Worm (Caenorhabditis elegans) whole organism, L3 larva: ENCODE results near the gene ZK1098.2.

Source experiments
- ZK546.5 ChIP-seq: sonication (generic microtip); optimal IDR thresholded peaks from 2 replicates; lab custom pipeline; 2017; ENCODE audit warnings: missing biosample characterization, missing genetic modification characterization
- ceh-16 ChIP-seq: sonication (generic microtip); optimal IDR thresholded peaks from 2 replicates; lab custom pipeline; 2017; ENCODE audit warnings: missing biosample characterization, missing genetic modification characterization
- ceh-28 ChIP-seq: fragments of 150-350 bp; optimal IDR thresholded peaks from 2 replicates; lab custom pipeline; 2014; ENCODE audit warnings: missing biosample characterization, missing genetic modification reagents, missing genetic modification characterization
- ceh-82 ChIP-seq: fragments of 150-350 bp; optimal IDR thresholded peaks from 2 replicates; lab custom pipeline; 2014; ENCODE audit warnings: missing biosample characterization, missing genetic modification characterization
- daf-12 ChIP-seq: fragments of 150-350 bp; optimal IDR thresholded peaks from 2 replicates; lab custom pipeline; 2014; ENCODE audit warnings: missing biosample characterization, missing genetic modification reagents, missing genetic modification characterization
- egl-27 ChIP-seq: sonication (generic microtip); optimal IDR thresholded peaks from 4 replicates; lab custom pipeline; 2017; ENCODE audit warnings: missing biosample characterization, missing genetic modification reagents, missing genetic modification characterization
- egl-5 ChIP-seq: fragments of 150-350 bp; optimal IDR thresholded peaks from 2 replicates; lab custom pipeline; 2017; ENCODE audit warnings: missing biosample characterization, missing genetic modification reagents, missing genetic modification characterization, inconsistent platforms
- elt-1 ChIP-seq: fragments of 150-350 bp; optimal IDR thresholded peaks from 2 replicates; lab custom pipeline; 2014; ENCODE audit warnings: missing biosample characterization, missing genetic modification characterization
- elt-3 ChIP-seq, 3 experiments: fragments of 150-350 bp in 1 of 3; sonication (generic microtip) in 2 of 3; optimal IDR thresholded peaks; 2 replicates in 2 of 3; 4 replicates in 1 of 3; lab custom pipeline; 2014 to 2017; ENCODE audit warnings: missing biosample characterization in 3 of 3, missing genetic modification characterization in 3 of 3
- eor-1 ChIP-seq, 2 experiments: fragments of 150-350 bp; optimal IDR thresholded peaks; 2 replicates each; lab custom pipeline; 2014 to 2018; ENCODE audit warnings: missing biosample characterization in 2 of 2, missing genetic modification characterization in 2 of 2
- fkh-2 ChIP-seq: fragments of 150-350 bp; optimal IDR thresholded peaks from 2 replicates; lab custom pipeline; 2014; ENCODE audit warnings: missing biosample characterization, missing genetic modification reagents, missing genetic modification characterization
- hmg-11 ChIP-seq: sonication (generic microtip); optimal IDR thresholded peaks from 2 replicates; lab custom pipeline; 2016; ENCODE audit warnings: missing genetic modification characterization, missing compliant biosample characterization
- lin-15B ChIP-seq: fragments of 150-350 bp; optimal IDR thresholded peaks from 2 replicates; lab custom pipeline; 2014; ENCODE audit warnings: missing biosample characterization, missing genetic modification characterization
- lin-39 ChIP-seq: fragments of 150-350 bp; optimal IDR thresholded peaks from 2 replicates; lab custom pipeline; 2018; ENCODE audit warnings: missing biosample characterization, missing genetic modification reagents, missing genetic modification characterization
- mdl-1 ChIP-seq: fragments of 150-350 bp; optimal IDR thresholded peaks from 2 replicates; lab custom pipeline; 2014; ENCODE audit warnings: missing biosample characterization, missing genetic modification characterization
- nfya-1 ChIP-seq: sonication (generic microtip); optimal IDR thresholded peaks from 2 replicates; lab custom pipeline; 2017; ENCODE audit warnings: missing genetic modification characterization, mild to moderate bottlenecking, missing compliant biosample characterization, antibody characterized with exemption, moderate library complexity; ENCODE audit not compliant: insufficient read depth
- nhr-11 ChIP-seq: fragments of 150-350 bp; optimal IDR thresholded peaks from 2 replicates; lab custom pipeline; 2014; ENCODE audit warnings: missing biosample characterization, missing genetic modification characterization
- nhr-12 ChIP-seq: fragments of 150-350 bp; optimal IDR thresholded peaks from 2 replicates; lab custom pipeline; 2014; ENCODE audit warnings: missing biosample characterization, missing genetic modification characterization
- nhr-23 ChIP-seq: fragments of 150-350 bp; optimal IDR thresholded peaks from 2 replicates; lab custom pipeline; 2014; ENCODE audit warnings: missing biosample characterization, missing genetic modification reagents, missing genetic modification characterization
- nhr-25 ChIP-seq: sonication (generic microtip); optimal IDR thresholded peaks from 2 replicates; lab custom pipeline; 2017; ENCODE audit warnings: missing biosample characterization, missing genetic modification characterization
- nhr-28 ChIP-seq: fragments of 150-350 bp; optimal IDR thresholded peaks from 2 replicates; lab custom pipeline; 2014; ENCODE audit warnings: missing biosample characterization, missing genetic modification characterization
- nhr-43 ChIP-seq: sonication (generic microtip); optimal IDR thresholded peaks from 2 replicates; lab custom pipeline; 2016; ENCODE audit warnings: mild to moderate bottlenecking, missing genetic modification characterization, missing compliant biosample characterization; ENCODE audit not compliant: poor library complexity, severe bottlenecking
- nhr-67 ChIP-seq: fragments of 150-350 bp; optimal IDR thresholded peaks from 2 replicates; lab custom pipeline; 2014; ENCODE audit warnings: missing biosample characterization, missing genetic modification characterization
- nhr-76 ChIP-seq: fragments of 150-350 bp; sonication (generic microtip); optimal IDR thresholded peaks from 5 replicates; lab custom pipeline; 2014; ENCODE audit warnings: missing biosample characterization, missing genetic modification characterization
- nhr-77 ChIP-seq: fragments of 150-350 bp; optimal IDR thresholded peaks from 2 replicates; lab custom pipeline; 2014; ENCODE audit warnings: missing biosample characterization, missing genetic modification characterization
- pha-4 ChIP-seq: fragments of 150-350 bp; optimal IDR thresholded peaks from 2 replicates; lab custom pipeline; 2014; ENCODE audit warnings: missing biosample characterization, missing genetic modification reagents, missing genetic modification characterization
- pqm-1 ChIP-seq: fragments of 150-350 bp; optimal IDR thresholded peaks from 2 replicates; lab custom pipeline; 2017; ENCODE audit warnings: missing biosample characterization, missing genetic modification characterization, inconsistent platforms
- sea-2 ChIP-seq: fragments of 150-350 bp; sonication (generic microtip); optimal IDR thresholded peaks from 4 replicates; lab custom pipeline; 2014; ENCODE audit warnings: missing biosample characterization, missing genetic modification reagents, missing genetic modification characterization
- skn-1 ChIP-seq: fragments of 150-350 bp; optimal IDR thresholded peaks from 2 replicates; lab custom pipeline; 2014; ENCODE audit warnings: missing biosample characterization, missing genetic modification characterization
- snpc-4 ChIP-seq: fragments of 150-350 bp; optimal IDR thresholded peaks from 2 replicates; lab custom pipeline; 2014; ENCODE audit warnings: missing biosample characterization, missing genetic modification characterization
- tbx-2 ChIP-seq: sonication (generic microtip); optimal IDR thresholded peaks from 2 replicates; lab custom pipeline; 2016; ENCODE audit warnings: mild to moderate bottlenecking, missing genetic modification characterization, missing compliant biosample characterization
- unc-39 ChIP-seq: sonication (generic microtip); optimal IDR thresholded peaks from 4 replicates; lab custom pipeline; 2017; ENCODE audit warnings: missing biosample characterization, missing genetic modification characterization
- unc-62 ChIP-seq: fragments of 150-350 bp; sonication (generic microtip); optimal IDR thresholded peaks from 4 replicates; lab custom pipeline; 2014; ENCODE audit warnings: missing biosample characterization, missing genetic modification reagents, missing genetic modification characterization
- ztf-11 ChIP-seq: fragments of 150-350 bp; optimal IDR thresholded peaks from 2 replicates; lab custom pipeline; 2014; ENCODE audit warnings: missing biosample characterization, missing genetic modification characterization

ZK1098.2 gene

DNA sequence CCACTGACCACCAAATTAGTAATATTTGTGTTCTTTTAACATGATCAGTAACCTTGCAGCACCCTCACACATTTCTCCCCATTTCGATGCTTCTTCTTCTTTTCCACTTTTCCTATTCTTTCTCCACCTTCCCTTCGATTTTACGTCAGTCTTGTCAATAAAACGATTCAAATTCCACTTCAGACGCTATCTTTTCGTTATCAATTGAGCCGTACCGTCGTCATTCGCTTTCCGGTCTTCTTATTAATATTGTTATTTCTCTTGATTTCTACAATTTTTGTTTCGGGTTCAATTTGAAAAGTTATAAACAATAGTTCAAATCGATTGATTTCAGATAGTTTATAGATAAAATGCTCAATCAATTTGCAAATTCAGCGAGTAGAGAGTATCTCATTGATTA lies 41.5 kb upstream of the ZK1098.2 start (continued):
- peak; percentile 7 for TF ChIP-seq ceh-28 (tag; lab: Kevin White, UChicago)
- peak; percentile 72 for TF ChIP-seq pha-4 (tag; lab: Kevin White, UChicago)

DNA sequence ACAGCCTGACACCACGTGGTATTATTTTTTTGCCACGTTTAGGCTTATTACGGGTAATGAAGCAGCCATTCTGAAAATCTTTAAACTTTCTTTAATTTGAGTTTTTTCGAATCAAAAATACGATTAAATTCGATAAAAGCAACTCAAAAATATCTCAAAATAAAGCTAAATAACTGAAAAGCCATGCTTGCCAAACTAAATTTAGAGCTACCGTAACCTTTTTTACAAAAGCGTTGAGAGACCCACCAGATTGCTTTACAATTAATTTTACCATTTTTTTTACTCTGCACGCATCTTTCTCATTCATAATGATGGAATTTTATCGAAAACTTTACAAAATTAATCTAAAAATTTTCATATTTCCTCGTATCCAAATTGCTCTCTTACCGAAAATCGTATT lies 40.9 kb upstream of the ZK1098.2 start:
- TF ChIP-seq egl-27 (tag; lab: Kevin White, UChicago), result no peak

DNA sequence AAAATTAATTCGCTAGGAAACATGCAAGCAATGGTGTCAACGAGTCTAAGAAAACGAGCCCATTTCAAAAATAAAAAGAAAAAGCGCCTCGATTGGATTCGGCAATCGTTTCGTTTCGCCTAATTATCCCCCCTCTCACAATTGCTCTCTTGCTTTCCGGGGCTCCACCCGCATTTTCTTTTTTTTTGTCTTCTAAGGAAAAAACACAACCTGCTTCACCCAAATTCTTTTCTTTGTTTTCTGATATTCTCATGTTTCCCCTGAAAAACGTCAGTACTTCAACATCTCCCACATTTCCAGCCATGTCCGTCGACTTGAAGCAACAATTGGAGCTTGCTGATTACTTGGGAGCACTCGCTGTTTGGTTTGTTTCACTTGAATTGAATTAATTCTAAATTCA lies 40.5 kb upstream of the ZK1098.2 start, which contains the start of gene nlp-36:
TSS of gene nlp-36 (plus strand) at position 301 of the 400 bp plus-strand sequence.
- TF ChIP-seq nhr-76 (tag; lab: Kevin White, UChicago) (no peak), nhr-11 (tag; lab: Kevin White, UChicago) (no peak), fkh-2 (tag; lab: Kevin White, UChicago) (no peak), unc-62 (GFP tag; lab: Kevin White, UChicago) (no peak), elt-3 (tag; optimal IDR thresholded peaks at IDR 0.05; lab: Kevin White, UChicago) (no peak), skn-1 (tag; lab: Kevin White, UChicago) (no peak), mdl-1 (tag; lab: Kevin White, UChicago) (no peak), ZK546.5 (tag; lab: Kevin White, UChicago) (no peak), egl-27 (tag; lab: Kevin White, UChicago) (no peak), hmg-11 (tag; lab: Kevin White, UChicago) (no peak), ceh-82 (no peak), nhr-25 (tag; lab: Kevin White, UChicago) (no peak), ceh-16 (tag; lab: Kevin White, UChicago) (no peak), lin-15B (tag; lab: Kevin White, UChicago) (no peak), sea-2 (GFP tag; lab: Kevin White, UChicago) (no peak), nhr-43 (tag; lab: Kevin White, UChicago) (no peak), nhr-28 (tag; lab: Kevin White, UChicago) (no peak), nhr-23 (tag; lab: Kevin White, UChicago) (no peak), lin-39 (tag; lab: Kevin White, UChicago) (no peak), elt-1 (tag; lab: Kevin White, UChicago) (no peak)

DNA sequence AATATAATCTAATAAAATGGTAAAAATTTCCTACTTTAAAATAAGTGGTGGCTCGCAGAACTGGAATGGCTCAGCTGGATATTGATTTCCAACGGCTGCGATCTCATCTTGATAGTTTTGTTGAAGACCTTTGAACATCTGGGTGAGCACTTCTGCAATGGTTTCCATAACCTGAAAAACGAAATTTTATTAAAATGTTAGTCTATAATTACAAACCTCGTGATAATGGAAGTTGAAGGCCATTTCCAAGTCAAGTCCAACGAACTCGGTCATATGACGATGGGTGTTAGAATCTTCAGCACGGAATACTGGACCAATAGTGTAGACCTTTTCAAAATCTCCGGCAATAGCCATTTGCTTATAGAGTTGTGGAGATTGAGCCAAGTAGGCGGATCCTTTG lies 39.2 kb upstream of the ZK1098.2 start:
- TF ChIP-seq nhr-12 (tag; lab: Kevin White, UChicago), result no peak
- TF ChIP-seq tbx-2 (tag; lab: Kevin White, UChicago), result no peak
- no peak for TF ChIP-seq daf-12
- no peak for TF ChIP-seq snpc-4 (tag; lab: Kevin White, UChicago)
- TF ChIP-seq ZK546.5 (tag; lab: Kevin White, UChicago), result no peak
- TF ChIP-seq nhr-76 (tag; lab: Kevin White, UChicago), result no peak

DNA sequence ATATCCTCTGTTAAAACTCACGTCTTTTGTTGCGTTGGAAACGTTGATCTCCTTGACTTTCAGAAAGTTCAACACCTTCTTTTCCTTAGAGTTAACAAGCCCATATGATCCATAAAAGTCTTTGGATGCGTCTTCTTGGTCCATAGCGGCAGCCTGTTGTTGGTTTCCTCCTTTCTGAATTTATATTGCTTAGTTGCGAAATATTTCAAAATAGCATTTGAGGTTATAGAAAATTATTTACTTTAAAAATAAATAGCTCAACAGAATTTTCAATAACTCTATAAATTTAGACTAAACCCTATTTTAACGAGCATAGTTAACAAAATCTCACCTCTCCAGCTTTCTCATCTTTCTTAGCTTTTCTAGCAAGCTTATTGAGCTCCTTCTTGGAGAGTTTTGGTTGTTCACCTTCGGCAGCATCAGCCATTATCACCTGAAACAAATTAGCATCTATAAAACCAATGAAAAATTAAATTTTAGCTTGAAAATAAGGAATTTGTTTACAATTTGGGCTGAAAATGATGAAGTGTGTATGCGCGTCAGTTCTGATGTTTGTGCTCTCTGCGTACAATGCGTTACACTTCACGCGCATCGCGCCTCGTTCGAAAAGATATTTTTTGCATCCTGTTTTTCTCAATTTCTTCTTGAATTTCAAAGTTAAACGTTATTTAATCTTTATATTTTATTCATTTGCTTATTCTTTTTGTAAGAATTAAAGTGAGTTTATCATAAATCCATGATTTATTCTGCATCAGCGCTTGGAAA lies 38.0 kb upstream of the ZK1098.2 start, which contains the start of the genes dars-1 and ctr-9:
TSS of gene dars-1 (minus strand) at position 433 of the 765 bp plus-strand sequence.
TSS of gene ctr-9 (plus strand) at position 614 of the 765 bp plus-strand sequence.
- TF ChIP-seq daf-12 (no peak), lin-15B (tag; lab: Kevin White, UChicago) (peak; percentile 28), elt-3 (tag; optimal IDR thresholded peaks at IDR 0.05; lab: Kevin White, UChicago) (no peak), hmg-11 (tag; lab: Kevin White, UChicago) (peak; percentile 3), nhr-23 (tag; lab: Kevin White, UChicago) (peak; percentile 9), pha-4 (tag; lab: Kevin White, UChicago) (peak; percentile 65), nfya-1 (tag; lab: Kevin White, UChicago) (peak; percentile 37), nhr-67 (tag; lab: Kevin White, UChicago) (no peak)

DNA sequence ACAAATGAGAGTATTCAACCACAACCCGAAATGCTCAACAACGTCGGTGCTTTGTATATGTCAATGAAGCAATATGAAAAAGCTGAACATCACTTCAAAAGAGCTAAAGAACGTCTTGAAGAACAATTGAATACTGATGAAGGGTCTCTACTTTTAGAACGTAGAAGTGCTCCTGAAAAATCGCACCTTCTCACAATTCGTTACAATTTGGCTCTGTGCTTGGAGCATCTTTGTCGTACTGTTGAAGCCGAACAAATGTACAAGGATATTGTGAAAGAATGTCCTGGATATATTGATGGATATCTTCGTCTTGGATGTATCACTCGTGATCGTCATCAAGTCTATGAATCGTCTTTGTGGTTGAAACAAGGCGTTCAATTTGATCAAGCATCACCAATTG lies 34.8 kb upstream of the ZK1098.2 start:
- TF ChIP-seq ceh-28 (tag; lab: Kevin White, UChicago) (no peak), nhr-77 (tag; lab: Kevin White, UChicago) (no peak), pqm-1 (no peak), lin-15B (tag; lab: Kevin White, UChicago) (no peak), hmg-11 (tag; lab: Kevin White, UChicago) (no peak), nhr-11 (tag; lab: Kevin White, UChicago) (no peak), snpc-4 (tag; lab: Kevin White, UChicago) (no peak), unc-39 (tag; lab: Kevin White, UChicago) (no peak), nhr-76 (tag; lab: Kevin White, UChicago) (no peak), nhr-25 (tag; lab: Kevin White, UChicago) (no peak), ztf-11 (tag; lab: Kevin White, UChicago) (no peak), egl-5 (tag; lab: Kevin White, UChicago) (no peak), elt-3 (tag; optimal IDR thresholded peaks at IDR 0.05; lab: Kevin White, UChicago) (no peak), eor-1 (tag; optimal IDR thresholded peaks at IDR 0.05; lab: Kevin White, UChicago) (no peak), skn-1 (tag; lab: Kevin White, UChicago) (no peak), nhr-43 (tag; lab: Kevin White, UChicago) (no peak)
